Fruit fly (Drosophila melanogaster) whole organism, pupa: ENCODE data around the gene nonC.
A peak's percentile ranks its signal among the peaks of the same experiment; 100 is the strongest.

Source experiments
- CG10348 ChIP-seq: fragments of 200-800 bp; sonication (Bioruptor generic); IDR thresholded peaks from 2 replicates; pipeline ENCODE4 v1.3.6; 2022; ENCODE audit warnings: missing biosample characterization, missing genetic modification characterization
- CG12605 ChIP-seq: fragments of 200-800 bp; sonication (Bioruptor generic); IDR thresholded peaks from 2 replicates; pipeline ENCODE4 v1.3.6; 2022; ENCODE audit warnings: missing biosample characterization, missing genetic modification characterization
- CG13204 ChIP-seq: fragments of 200-800 bp; sonication (Bioruptor generic); optimal IDR thresholded peaks from 2 replicates; lab custom pipeline; 2018; ENCODE audit warnings: missing biosample characterization, mild to moderate bottlenecking, missing genetic modification characterization, moderate library complexity
- CG14655 ChIP-seq: fragments of 200-800 bp; sonication (Bioruptor generic); optimal IDR thresholded peaks from 3 replicates; lab custom pipeline; 2017; ENCODE audit warnings: mild to moderate bottlenecking, missing biosample characterization, missing genetic modification reagents, missing genetic modification characterization
- CG15710 ChIP-seq: fragments of 200-800 bp; sonication (Bioruptor generic); optimal IDR thresholded peaks from 2 replicates; lab custom pipeline; 2018; ENCODE audit warnings: missing biosample characterization, mild to moderate bottlenecking, missing genetic modification characterization, moderate library complexity
- CG17806 ChIP-seq: fragments of 200-800 bp; sonication (Bioruptor generic); optimal IDR thresholded peaks from 2 replicates; lab custom pipeline; 2018; ENCODE audit warnings: missing biosample characterization, mild to moderate bottlenecking, missing genetic modification characterization, moderate library complexity
- CG32121 ChIP-seq: fragments of 200-800 bp; sonication (Bioruptor generic); IDR thresholded peaks from 2 replicates; pipeline ENCODE4 v1.3.6; 2022; ENCODE audit warnings: missing biosample characterization, missing genetic modification characterization
- CG34367 ChIP-seq: fragments of 200-800 bp; sonication (Bioruptor generic); optimal IDR thresholded peaks from 2 replicates; lab custom pipeline; 2018; ENCODE audit warnings: missing biosample characterization, mild to moderate bottlenecking, missing genetic modification characterization
- CG4496 ChIP-seq: fragments of 200-800 bp; sonication (Bioruptor generic); IDR thresholded peaks from 3 replicates; pipeline ENCODE4 v1.3.6; 2022; ENCODE audit warnings: missing biosample characterization, missing genetic modification characterization
- CG8159 ChIP-seq: fragments of 200-800 bp; sonication (Bioruptor generic); optimal IDR thresholded peaks from 3 replicates; lab custom pipeline; 2018; ENCODE audit warnings: missing biosample characterization, mild to moderate bottlenecking, missing genetic modification characterization, moderate library complexity
- CG8301 ChIP-seq: fragments of 200-800 bp; sonication (Bioruptor generic); optimal IDR thresholded peaks from 2 replicates; lab custom pipeline; 2018; ENCODE audit warnings: missing biosample characterization, mild to moderate bottlenecking, missing genetic modification characterization
- CG9948 ChIP-seq: fragments of 200-800 bp; sonication (Bioruptor generic); optimal IDR thresholded peaks from 2 replicates; lab custom pipeline; 2018; ENCODE audit warnings: missing biosample characterization, mild to moderate bottlenecking, missing genetic modification characterization, moderate library complexity
- D1 ChIP-seq: fragments of 200-800 bp; sonication (Bioruptor generic); optimal IDR thresholded peaks from 2 replicates; lab custom pipeline; 2018; ENCODE audit warnings: missing biosample characterization, mild to moderate bottlenecking, missing genetic modification characterization, moderate library complexity
- EcR ChIP-seq: fragments of 200-800 bp; sonication (Bioruptor generic); optimal IDR thresholded peaks from 3 replicates; lab custom pipeline; 2019; ENCODE audit warnings: missing biosample characterization, missing genetic modification characterization, mild to moderate bottlenecking, moderate library complexity, missing genetic modification reagents
- Ets98B ChIP-seq: fragments of 200-800 bp; sonication (Bioruptor generic); IDR thresholded peaks from 2 replicates; pipeline ENCODE4 v1.3.6; 2022; ENCODE audit warnings: missing biosample characterization, missing genetic modification characterization
- Pif1A ChIP-seq: fragments of 200-800 bp; sonication (Bioruptor generic); optimal IDR thresholded peaks from 3 replicates; lab custom pipeline; 2016; ENCODE audit warnings: missing biosample characterization, missing genetic modification characterization
- Pif1B ChIP-seq: fragments of 200-800 bp; sonication (Bioruptor generic); optimal IDR thresholded peaks from 3 replicates; lab custom pipeline; 2016; ENCODE audit warnings: missing biosample characterization, missing genetic modification characterization
- Snoo ChIP-seq: fragments of 200-800 bp; sonication (Bioruptor generic); optimal IDR thresholded peaks from 3 replicates; lab custom pipeline; 2017; ENCODE audit warnings: missing biosample characterization, mild to moderate bottlenecking, missing genetic modification characterization, inconsistent platforms
- fd96Ca ChIP-seq: fragments of 200-800 bp; sonication (Bioruptor generic); IDR thresholded peaks from 3 replicates; pipeline ENCODE4 v1.3.6; 2022; ENCODE audit warnings: missing biosample characterization, missing genetic modification characterization
- gl ChIP-seq: fragments of 200-800 bp; sonication (Bioruptor generic); optimal IDR thresholded peaks from 2 replicates; lab custom pipeline; 2018; ENCODE audit warnings: missing biosample characterization, mild to moderate bottlenecking, missing genetic modification characterization
- rn ChIP-seq: fragments of 200-800 bp; sonication (Bioruptor generic); IDR thresholded peaks from 2 replicates; pipeline ENCODE4 v1.3.6; 2022; ENCODE audit warnings: missing biosample characterization, missing genetic modification characterization

The nonC gene

DNA sequence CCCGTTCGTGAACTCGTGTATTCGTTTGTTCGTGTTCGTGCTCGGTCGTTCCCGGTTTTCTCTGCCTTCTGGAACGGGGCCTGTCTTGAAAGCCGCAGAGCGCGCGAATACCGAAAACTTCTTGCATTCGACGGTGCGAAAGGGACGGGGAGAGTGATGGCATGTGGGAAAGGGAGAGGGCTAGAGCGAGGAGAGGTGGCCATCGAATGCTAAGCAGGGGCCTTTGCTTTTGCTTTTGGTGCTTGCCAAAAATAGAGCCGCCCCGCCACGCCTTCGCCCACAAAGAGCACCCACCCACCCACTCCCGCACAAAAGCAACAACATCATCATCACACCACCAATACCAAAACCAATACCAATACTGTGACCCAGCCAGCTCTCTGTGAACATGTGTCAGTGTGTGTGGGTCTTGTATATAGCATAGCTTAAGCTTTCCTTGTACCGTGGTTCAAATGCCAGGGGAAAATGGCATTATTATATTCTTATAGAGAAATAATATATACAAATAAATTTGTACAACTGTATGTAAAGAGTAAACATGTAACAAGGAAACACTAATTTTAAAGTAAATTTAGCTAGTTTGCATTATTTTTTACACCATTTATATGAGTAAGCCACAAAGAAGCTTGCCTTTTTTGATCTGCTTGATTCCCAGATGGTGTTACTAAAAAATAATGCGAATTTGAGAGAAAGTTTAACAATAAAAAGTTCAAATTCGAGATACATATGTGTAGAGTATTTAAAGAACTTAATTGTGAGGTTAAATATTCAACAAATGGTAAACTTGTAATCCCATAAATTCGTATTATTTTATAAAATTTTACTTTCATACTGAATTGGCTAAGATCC lies 43.1 kb downstream of the nonC start, which contains the start of gene CG14434:
TSS of gene CG14434 (minus strand) at position 20 of the 849 bp plus-strand sequence.
- TF ChIP-seq CG4496 (GFP tag; lab: Robert Waterston, UW) (peak; percentile 3; the same call in 2 of the 3 replicates), CG32121 (no peak; the same call in 1 of the 2 replicates), Pif1A (GFP tag; lab: Kevin White, UChicago) (peak; percentile 70), rn (no peak), Ets98B (GFP tag; lab: Robert Waterston, UW) (peak; percentile 5), CG14655 (GFP tag; lab: Kevin White, UChicago) (peak; percentile 92), Snoo (tag; lab: Kevin White, UChicago) (peak; percentile 70), CG34367 (tag; lab: Kevin White, UChicago) (peak; percentile 62), CG10348 (no peak), CG17806 (tag; lab: Kevin White, UChicago) (peak; percentile 62), CG15710 (tag; lab: Kevin White, UChicago) (peak; percentile 72), Pif1B (GFP tag; lab: Kevin White, UChicago) (peak; percentile 56), fd96Ca (no peak), CG8159 (peak; percentile 87), CG9948 (tag; lab: Kevin White, UChicago) (peak; percentile 83), gl (tag; lab: Kevin White, UChicago) (no peak), CG12605 (GFP tag; lab: Robert Waterston, UW) (no peak), CG8301 (tag; lab: Kevin White, UChicago) (peak; percentile 79), D1 (tag; lab: Kevin White, UChicago) (peak; percentile 28), CG13204 (GFP tag; lab: Kevin White, UChicago) (peak; percentile 19), EcR (GFP tag; lab: Kevin White, UChicago) (peak; percentile 21)

DNA sequence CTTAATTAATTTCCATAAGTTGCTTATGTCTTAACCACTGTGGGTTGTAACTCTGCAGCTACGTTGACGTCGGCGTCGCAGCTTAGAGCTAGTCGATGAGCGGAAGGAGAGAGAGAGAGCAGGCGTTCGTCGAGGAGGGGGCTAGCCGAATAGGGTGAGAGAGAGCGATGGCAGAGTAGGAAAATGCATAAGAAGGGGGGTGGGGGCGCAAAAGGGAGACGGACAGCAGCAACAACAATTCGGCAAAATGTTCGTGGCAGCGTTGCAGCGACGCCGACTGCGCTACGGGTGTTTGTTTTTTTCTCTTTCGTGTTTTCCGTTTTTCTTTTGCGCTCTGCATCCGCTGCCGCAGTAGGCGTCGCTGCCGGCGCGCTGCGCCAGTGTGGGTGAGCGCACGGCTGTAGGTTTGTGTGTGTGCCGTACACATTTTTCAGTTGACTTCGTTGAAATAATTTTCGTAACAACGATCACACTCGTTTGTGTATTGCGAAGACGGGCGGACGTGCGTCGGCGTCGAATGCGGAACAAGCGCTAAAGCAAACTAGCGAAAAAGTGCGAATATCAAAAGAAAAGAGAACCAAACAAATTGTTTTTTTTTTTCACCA lies 43.8 kb downstream of the nonC start:
- TF ChIP-seq CG32121 (peak; percentile 30; the same call in 1 of the 2 replicates), Ets98B (GFP tag; lab: Robert Waterston, UW) (peak; percentile 34; the same call in 1 of the 2 replicates), CG4496 (GFP tag; lab: Robert Waterston, UW) (peak; percentile 52), rn (no peak), CG34367 (tag; lab: Kevin White, UChicago) (no peak), fd96Ca (peak; percentile 55; the same call in 1 of the 3 replicates), CG8159 (no peak), gl (tag; lab: Kevin White, UChicago) (no peak), CG17806 (tag; lab: Kevin White, UChicago) (no peak), CG12605 (GFP tag; lab: Robert Waterston, UW) (peak; percentile 63), CG9948 (tag; lab: Kevin White, UChicago) (peak; percentile 12), Pif1B (GFP tag; lab: Kevin White, UChicago) (no peak), Pif1A (GFP tag; lab: Kevin White, UChicago) (no peak), CG15710 (tag; lab: Kevin White, UChicago) (no peak), D1 (tag; lab: Kevin White, UChicago) (no peak), EcR (GFP tag; lab: Kevin White, UChicago) (peak; percentile 62), CG8301 (tag; lab: Kevin White, UChicago) (no peak), CG10348 (no peak), Snoo (tag; lab: Kevin White, UChicago) (no peak), CG14655 (GFP tag; lab: Kevin White, UChicago) (no peak), CG13204 (GFP tag; lab: Kevin White, UChicago) (peak; percentile 65)

DNA sequence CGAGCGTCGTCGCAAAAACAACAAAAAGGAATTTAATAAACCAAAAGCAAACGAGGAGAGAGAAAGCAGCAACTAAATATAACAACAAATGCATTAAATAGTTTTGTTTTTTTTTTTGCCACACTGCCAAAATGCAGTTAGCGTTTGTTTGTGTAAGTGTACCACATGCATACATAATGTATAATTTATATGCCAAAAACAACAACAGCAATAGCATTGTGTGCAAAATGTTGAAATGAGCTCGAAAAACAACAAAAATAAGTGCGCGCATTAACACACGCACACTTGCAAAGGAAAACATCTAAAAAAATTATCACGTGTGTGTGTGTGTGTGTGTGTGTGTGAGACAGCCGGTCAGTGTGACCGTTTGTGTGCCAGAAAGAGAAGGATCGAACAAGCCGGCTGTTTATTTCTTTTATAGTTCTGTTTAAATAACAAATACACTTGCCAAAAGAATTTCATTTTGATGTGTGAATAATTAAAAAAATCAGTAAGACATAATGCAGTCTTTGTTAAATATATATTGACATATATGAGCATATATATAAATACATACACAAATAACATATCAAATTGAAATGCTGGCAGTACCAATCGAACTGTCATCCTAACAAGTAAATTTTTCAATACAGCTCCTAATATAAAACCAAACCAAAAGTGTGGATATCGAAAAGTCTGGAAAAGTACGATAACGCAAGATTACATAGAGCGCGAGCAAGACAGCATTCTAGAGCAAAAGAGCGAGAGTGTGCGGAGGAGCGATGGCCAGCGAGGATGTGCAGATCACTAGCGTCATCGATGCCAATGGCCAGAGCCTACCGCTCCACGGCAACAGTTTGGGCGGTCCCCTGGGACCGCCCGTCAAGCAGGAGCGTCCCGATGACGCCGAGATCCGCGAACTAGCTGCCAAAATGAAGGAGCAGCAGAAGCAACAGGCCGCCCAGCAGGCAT lies 44.6 kb downstream of the nonC start:
- TF ChIP-seq CG4496 (GFP tag; lab: Robert Waterston, UW): 0 out of 3 replicates have a peak, but pooled peaks have one; percentile 10
- TF ChIP-seq CG17806 (tag; lab: Kevin White, UChicago): no peak

- TF ChIP-seq CG9948 (tag; lab: Kevin White, UChicago): no peak
- no peak for TF ChIP-seq rn
- no peak for TF ChIP-seq gl (tag; lab: Kevin White, UChicago)
- TF ChIP-seq D1 (tag; lab: Kevin White, UChicago): no peak
- no peak for TF ChIP-seq Pif1A (GFP tag; lab: Kevin White, UChicago)
- no peak for TF ChIP-seq CG4496 (GFP tag; lab: Robert Waterston, UW)
- TF ChIP-seq CG17806 (tag; lab: Kevin White, UChicago): no peak
These were observed 45.6 kb downstream of the nonC start for dm6 chrX:6869770-6870404.
